Worm (Caenorhabditis elegans): ENCODE results near the gene cux-7.

cux-7 gene

ce11 chrIII:7499421-7499902 lies 21.2 kb downstream of the cux-7 start, which contains the start of the genes C07H6.9 and sap-140:
TSS of gene C07H6.9 (minus strand) at chrIII:7499471.
TSS of gene sap-140 (plus strand) at chrIII:7499738.
- TF ChIP-seq nhr-76 (tag; optimal IDR thresholded peaks at IDR 0.05) (no peak), dve-1 (tag; optimal IDR thresholded peaks at IDR 0.05; ENCODE audit: insufficient read depth) (peak; percentile 73), nhr-42 (GFP tag; IDR thresholded peaks at IDR 0.05) (no peak), rbr-2 (tag; optimal IDR thresholded peaks at IDR 0.05) (peak; percentile 59), hlh-30 (tag; optimal IDR thresholded peaks at IDR 0.05; ENCODE audit: insufficient read depth) (peak; percentile 71), lin-39 (tag; optimal IDR thresholded peaks at IDR 0.05) (no peak), fos-1 (tag; optimal IDR thresholded peaks at IDR 0.05) (no peak), daf-12 (tag; optimal IDR thresholded peaks at IDR 0.05) (no peak), dpl-1 (GFP tag; optimal IDR thresholded peaks at IDR 0.05) (peak; percentile 95), Y75B8A.6 (GFP tag; IDR thresholded peaks at IDR 0.05) (no peak), ceh-32 (tag; optimal IDR thresholded peaks at IDR 0.05; ENCODE audit: poor library complexity) (no peak), zip-2 (tag; optimal IDR thresholded peaks at IDR 0.05) (peak; percentile 35), skn-1 (tag; optimal IDR thresholded peaks at IDR 0.05) (no peak), pha-4 (GFP tag; IDR thresholded peaks at IDR 0.05) (0 out of 2 replicates have a peak, but pooled peaks have one; percentile 24), pha-4 (tag; optimal IDR thresholded peaks at IDR 0.05) (no peak), ces-1 (GFP tag; optimal IDR thresholded peaks at IDR 0.05) (peak; percentile 24), aha-1 (tag) (peak; percentile 99), madf-9 (GFP tag; conservative IDR thresholded peaks at IDR 0.05) (no peak), nhr-77 (tag; optimal IDR thresholded peaks at IDR 0.05) (no peak), daf-8 (GFP tag; IDR thresholded peaks at IDR 0.05) (no peak), Y105C5A.15 (GFP tag; IDR thresholded peaks at IDR 0.05) (no peak), nhr-48 (tag; optimal IDR thresholded peaks at IDR 0.05) (no peak), lsy-2 (tag; optimal IDR thresholded peaks at IDR 0.05) (peak in 1 of 2 experiments; percentile 91), spr-3 (GFP tag; optimal IDR thresholded peaks at IDR 0.05) (no peak), ZK546.5 (tag; optimal IDR thresholded peaks at IDR 0.05) (no peak), lin-1 (GFP tag; IDR thresholded peaks at IDR 0.05) (no peak), lin-13 (GFP tag; optimal IDR thresholded peaks at IDR 0.05) (no peak), nhr-111 (GFP tag; optimal IDR thresholded peaks at IDR 0.05) (no peak), hlh-11 (tag; optimal IDR thresholded peaks at IDR 0.05) (peak; percentile 62), fkh-10 (GFP tag; optimal IDR thresholded peaks at IDR 0.05) (peak; percentile 15), set-16 (GFP tag; IDR thresholded peaks at IDR 0.05) (no peak), aly-2 (tag; optimal IDR thresholded peaks at IDR 0.05) (no peak), php-3 (GFP tag; IDR thresholded peaks at IDR 0.05) (no peak), nhr-10 (tag; optimal IDR thresholded peaks at IDR 0.05) (no peak), ama-1 (optimal IDR thresholded peaks at IDR 0.05) (peak; percentile 22), F49E8.2 (tag; optimal IDR thresholded peaks at IDR 0.05; ENCODE audit: borderline replicate concordance) (no peak), nhr-28 (tag; optimal IDR thresholded peaks at IDR 0.05) (peak; percentile 36), zag-1 (tag; optimal IDR thresholded peaks at IDR 0.05) (no peak), R02D3.7 (tag; optimal IDR thresholded peaks at IDR 0.05) (no peak), lin-15B (tag; optimal IDR thresholded peaks at IDR 0.05) (no peak), mxl-3 (GFP tag; optimal IDR thresholded peaks at IDR 0.05) (no peak), ceh-20 (GFP tag; IDR thresholded peaks at IDR 0.05) (no peak), lir-3 (tag; optimal IDR thresholded peaks at IDR 0.05) (no peak), ceh-82 (tag; optimal IDR thresholded peaks at IDR 0.05) (no peak), ceh-44 (GFP tag; IDR thresholded peaks at IDR 0.05) (no peak), daf-16 (GFP tag; optimal IDR thresholded peaks at IDR 0.05) (peak in 1 of 2 experiments; percentile 15), daf-16 (tag; optimal IDR thresholded peaks at IDR 0.05) (peak; percentile 47), tag-97 (GFP tag; IDR thresholded peaks at IDR 0.05) (no peak), attf-4 (tag; optimal IDR thresholded peaks at IDR 0.05) (no peak), cey-2 (tag; optimal IDR thresholded peaks at IDR 0.05; ENCODE audit: borderline replicate concordance, insufficient read depth) (no peak), Y5F2A.4 (GFP tag; optimal IDR thresholded peaks at IDR 0.05) (no peak), nhr-25 (tag; optimal IDR thresholded peaks at IDR 0.05; ENCODE audit: borderline replicate concordance, insufficient read depth) (no peak), unc-39 (tag; optimal IDR thresholded peaks at IDR 0.05) (no peak)

Measured in whole organism, L4 larva.